Fruit fly (Drosophila melanogaster): ENCODE measurements around the gene CG6661.

CG6661 gene

dm6 chr3L:14004963-14005458, 29.6 kb upstream of the CG6661 start:
- TF ChIP-seq CG17912 (GFP tag; optimal IDR thresholded peaks at IDR 0.05) (peak; percentile 83), zfh1 (GFP tag; IDR thresholded peaks at IDR 0.05) (peak; percentile 94), Hr51 (GFP tag; optimal IDR thresholded peaks at IDR 0.05) (peak; percentile 93 to 96), gfzf (GFP tag; optimal IDR thresholded peaks at IDR 0.05) (peak; percentile 15), CG7839 (tag; optimal IDR thresholded peaks at IDR 0.05) (peak; percentile 96), Nf-YA (GFP tag; IDR thresholded peaks at IDR 0.05) (peak; percentile 95), stc (GFP tag; IDR thresholded peaks at IDR 0.05) (peak; percentile 94), CG5180 (GFP tag; optimal IDR thresholded peaks at IDR 0.05) (peak; percentile 90), Dad (GFP tag; optimal IDR thresholded peaks at IDR 0.05) (peak; percentile 95), CG4730 (GFP tag; IDR thresholded peaks at IDR 0.05) (peak; percentile 91), emc (GFP tag; optimal IDR thresholded peaks at IDR 0.05) (peak; percentile 89), tup (GFP tag; optimal IDR thresholded peaks at IDR 0.05) (peak; percentile 91), CG30020 (tag; optimal IDR thresholded peaks at IDR 0.05) (peak; percentile 69), CG10209 (GFP tag; optimal IDR thresholded peaks at IDR 0.05) (peak; percentile 95), Hey (tag; optimal IDR thresholded peaks at IDR 0.05) (peak; percentile 81), TFAM (GFP tag; optimal IDR thresholded peaks at IDR 0.05) (peak; percentile 78), CG14965 (GFP tag; optimal IDR thresholded peaks at IDR 0.05; ENCODE audit: borderline replicate concordance) (peak; percentile 78), CG18619 (GFP tag; optimal IDR thresholded peaks at IDR 0.05) (peak; percentile 94), dm (GFP tag; optimal IDR thresholded peaks at IDR 0.05) (peak; percentile 94), luna (GFP tag; optimal IDR thresholded peaks at IDR 0.05) (peak; percentile 50), CG4424 (GFP tag; optimal IDR thresholded peaks at IDR 0.05) (peak; percentile 94), CG10274 (GFP tag; optimal IDR thresholded peaks at IDR 0.05) (peak; percentile 81), scrt (GFP tag; optimal IDR thresholded peaks at IDR 0.05) (peak; percentile 86), CG15514 (GFP tag; optimal IDR thresholded peaks at IDR 0.05) (peak; percentile 91), CG15011 (GFP tag; optimal IDR thresholded peaks at IDR 0.05) (peak; percentile 88), GATAe (GFP tag; conservative IDR thresholded peaks at IDR 0.05) (peak; percentile 83), ken (GFP tag; IDR thresholded peaks at IDR 0.05) (peak; percentile 99), Tbp (GFP tag; optimal IDR thresholded peaks at IDR 0.05) (no peak), Atf-2 (GFP tag; optimal IDR thresholded peaks at IDR 0.05) (peak; percentile 95), CG18764 (GFP tag; optimal IDR thresholded peaks at IDR 0.05) (peak; percentile 91), ac (GFP tag; optimal IDR thresholded peaks at IDR 0.05) (peak; percentile 43), insv (GFP tag; optimal IDR thresholded peaks at IDR 0.05) (peak; percentile 6 to 59), gcm (GFP tag; optimal IDR thresholded peaks at IDR 0.05) (peak; percentile 92), fu2 (GFP tag; optimal IDR thresholded peaks at IDR 0.05) (peak; percentile 93), HHEX (GFP tag; optimal IDR thresholded peaks at IDR 0.05) (peak; percentile 93), Camta (GFP tag; optimal IDR thresholded peaks at IDR 0.05) (peak; percentile 95), CG10366 (GFP tag; IDR thresholded peaks at IDR 0.05) (peak; percentile 97), gt (GFP tag; IDR thresholded peaks at IDR 0.05) (peak; percentile 78), toy (GFP tag; IDR thresholded peaks at IDR 0.05) (no peak), CG32772 (GFP tag; IDR thresholded peaks at IDR 0.05) (peak; percentile 95), CG11398 (GFP tag; optimal IDR thresholded peaks at IDR 0.05) (peak; percentile 90), HmgD (GFP tag; optimal IDR thresholded peaks at IDR 0.05) (peak; percentile 87), ato (GFP tag; IDR thresholded peaks at IDR 0.05; ENCODE audit: partially characterized antibody) (no peak), Sry-β (GFP tag; optimal IDR thresholded peaks at IDR 0.05) (peak; percentile 21), CG14667 (GFP tag; IDR thresholded peaks at IDR 0.05) (peak; percentile 79), bigmax (GFP tag; optimal IDR thresholded peaks at IDR 0.05) (peak; percentile 33), gsb (GFP tag; IDR thresholded peaks at IDR 0.05) (peak; percentile 83), mld (GFP tag; IDR thresholded peaks at IDR 0.05; ENCODE audit: partially characterized antibody) (no peak), gsb-n (tag; optimal IDR thresholded peaks at IDR 0.05) (no peak), crc (GFP tag; optimal IDR thresholded peaks at IDR 0.05) (peak; percentile 95)
